Worm (Caenorhabditis elegans) whole organism, young adult: ENCODE measurements around the gene jun-1.

Experiments
- B0336.3 ChIP-seq: fragments of 200-800 bp; sonication (Bioruptor generic); IDR thresholded peaks from 2 replicates; pipeline ENCODE4 v1.3.6; 2022; ENCODE audit warnings: missing genetic modification characterization, missing compliant biosample characterization
- C17E4.6 ChIP-seq: fragments of 200-800 bp; sonication (Bioruptor generic); IDR thresholded peaks from 2 replicates; pipeline ENCODE4 v1.3.6; 2022; ENCODE audit warnings: missing genetic modification reagents, missing genetic modification characterization, missing compliant biosample characterization
- F10E7.11 ChIP-seq: sonication (generic microtip); optimal IDR thresholded peaks from 2 replicates; lab custom pipeline; 2017; ENCODE audit warnings: mild to moderate bottlenecking, missing genetic modification characterization, moderate library complexity, missing compliant biosample characterization
- K11D2.4 ChIP-seq: fragments of 200-800 bp; sonication (Bioruptor generic); IDR thresholded peaks from 2 replicates; pipeline ENCODE4 v1.3.6; 2022; ENCODE audit warnings: missing genetic modification reagents, missing genetic modification characterization, missing compliant biosample characterization
- Y53G8AR.9 ChIP-seq: fragments of 200-800 bp; sonication (Bioruptor generic); conservative IDR thresholded peaks from 2 replicates; pipeline ENCODE4 v1.3.6; 2022; ENCODE audit warnings: missing genetic modification reagents, missing genetic modification characterization, missing compliant biosample characterization
- ZK185.1 ChIP-seq: sonication (generic microtip); optimal IDR thresholded peaks from 2 replicates; lab custom pipeline; 2016; ENCODE audit warnings: mild to moderate bottlenecking, missing genetic modification characterization, missing compliant biosample characterization; ENCODE audit not compliant: poor library complexity, severe bottlenecking
- aptf-3 ChIP-seq: fragments of 200-800 bp; sonication (Bioruptor generic); IDR thresholded peaks from 2 replicates; pipeline ENCODE4 v1.3.6; 2022; ENCODE audit warnings: missing genetic modification characterization, missing compliant biosample characterization
- athp-1 ChIP-seq: sonication (generic microtip); optimal IDR thresholded peaks from 2 replicates; lab custom pipeline; 2017; ENCODE audit warnings: mild to moderate bottlenecking, missing genetic modification characterization, missing compliant biosample characterization
- attf-5 ChIP-seq: fragments of 200-800 bp; sonication (Bioruptor generic); optimal IDR thresholded peaks from 2 replicates; lab custom pipeline; 2018; ENCODE audit warnings: mild to moderate bottlenecking, missing genetic modification characterization, missing compliant biosample characterization
- ccch-3 ChIP-seq: fragments of 200-800 bp; sonication (Bioruptor generic); optimal IDR thresholded peaks from 2 replicates; lab custom pipeline; 2018; ENCODE audit warnings: mild to moderate bottlenecking, missing genetic modification characterization, missing compliant biosample characterization
- cebp-1 ChIP-seq, 2 experiments: fragments of 200-800 bp in 1 of 2; sonication (Bioruptor generic) in 1 of 2; sonication (generic microtip) in 1 of 2; IDR thresholded peaks in 1 of 2; optimal IDR thresholded peaks in 1 of 2; 2 replicates each; pipeline versions ENCODE4 v1.3.6 to Lab custom; 2017 to 2022; ENCODE audit warnings: missing compliant biosample characterization in 2 of 2, missing genetic modification characterization in 2 of 2, mild to moderate bottlenecking in 1 of 2, missing genetic modification reagents in 1 of 2, moderate library complexity in 1 of 2
- cebp-2 ChIP-seq: fragments of 200-800 bp; sonication (Bioruptor generic); IDR thresholded peaks from 2 replicates; pipeline ENCODE4 v1.3.6; 2022; ENCODE audit warnings: missing genetic modification characterization, missing compliant biosample characterization
- ceh-40 ChIP-seq: fragments of 200-800 bp; sonication (Bioruptor generic); IDR thresholded peaks from 2 replicates; pipeline ENCODE4 v1.3.6; 2022; ENCODE audit warnings: missing genetic modification characterization, missing compliant biosample characterization
- ceh-58 ChIP-seq: fragments of 200-800 bp; sonication (Bioruptor generic); IDR thresholded peaks from 2 replicates; pipeline ENCODE4 v1.3.6; 2022; ENCODE audit warnings: missing genetic modification characterization, missing compliant biosample characterization
- ceh-79 ChIP-seq: sonication (generic microtip); optimal IDR thresholded peaks from 2 replicates; lab custom pipeline; 2017; ENCODE audit warnings: mild to moderate bottlenecking, missing genetic modification characterization, missing compliant biosample characterization
- ceh-91 ChIP-seq: fragments of 200-800 bp; sonication (Bioruptor generic); IDR thresholded peaks from 2 replicates; pipeline ENCODE4 v1.3.6; 2022; ENCODE audit warnings: missing genetic modification reagents, missing genetic modification characterization, missing compliant biosample characterization
- dox-1 ChIP-seq: fragments of 200-800 bp; sonication (Bioruptor generic); IDR thresholded peaks from 2 replicates; pipeline ENCODE4 v1.3.6; 2022; ENCODE audit warnings: missing genetic modification reagents, missing genetic modification characterization, missing compliant biosample characterization
- dpff-1 ChIP-seq: sonication (generic microtip); optimal IDR thresholded peaks from 2 replicates; lab custom pipeline; 2017; ENCODE audit warnings: mild to moderate bottlenecking, missing genetic modification characterization, missing compliant biosample characterization
- ekl-4 ChIP-seq: fragments of 200-800 bp; sonication (Bioruptor generic); IDR thresholded peaks from 2 replicates; pipeline ENCODE4 v1.3.6; 2022; ENCODE audit warnings: missing genetic modification reagents, missing genetic modification characterization, missing compliant biosample characterization
- ets-4 ChIP-seq: fragments of 200-800 bp; sonication (Bioruptor generic); optimal IDR thresholded peaks from 2 replicates; lab custom pipeline; 2018; ENCODE audit warnings: mild to moderate bottlenecking, missing genetic modification characterization, missing compliant biosample characterization
- fkh-3 ChIP-seq: sonication (generic microtip); optimal IDR thresholded peaks from 2 replicates; lab custom pipeline; 2016; ENCODE audit warnings: mild to moderate bottlenecking, missing genetic modification characterization, missing compliant biosample characterization
- hsf-1 ChIP-seq: fragments of 200-800 bp; sonication (Bioruptor generic); IDR thresholded peaks from 2 replicates; pipeline ENCODE4 v1.3.6; 2022; ENCODE audit warnings: missing genetic modification reagents, missing genetic modification characterization, missing compliant biosample characterization
- let-526 ChIP-seq: fragments of 200-800 bp; sonication (Bioruptor generic); IDR thresholded peaks from 2 replicates; pipeline ENCODE4 v1.3.6; 2022; ENCODE audit warnings: missing genetic modification reagents, missing genetic modification characterization, missing compliant biosample characterization
- lin-35 ChIP-seq, 3 experiments: fragments of 150-350 bp in 2 of 3; sonication (generic microtip) in 1 of 3; optimal IDR thresholded peaks; 2 replicates each; lab custom pipeline; 2014 to 2018; ENCODE audit warnings: missing biosample characterization in 3 of 3, missing genetic modification characterization in 3 of 3, missing genetic modification reagents in 3 of 3
- lin-40 ChIP-seq: sonication (generic microtip); optimal IDR thresholded peaks from 2 replicates; lab custom pipeline; 2016; ENCODE audit warnings: missing genetic modification characterization, mild to moderate bottlenecking, missing compliant biosample characterization, missing genotype, missing genetic modification reagents
- lsy-27 ChIP-seq: sonication (generic microtip); optimal IDR thresholded peaks from 2 replicates; lab custom pipeline; 2017; ENCODE audit warnings: missing genetic modification characterization, mild to moderate bottlenecking, missing compliant biosample characterization, antibody characterized with exemption, missing genotype, borderline replicate concordance; ENCODE audit not compliant: insufficient read depth
- madf-10 ChIP-seq: sonication (generic microtip); optimal IDR thresholded peaks from 2 replicates; lab custom pipeline; 2016; ENCODE audit warnings: mild to moderate bottlenecking, missing genetic modification characterization, missing compliant biosample characterization
- madf-8 ChIP-seq: fragments of 200-800 bp; sonication (Bioruptor generic); conservative IDR thresholded peaks from 2 replicates; pipeline ENCODE4 v1.3.6; 2022; ENCODE audit warnings: missing genetic modification reagents, missing genetic modification characterization, missing compliant biosample characterization
- mes-4 ChIP-seq: sonication (generic microtip); optimal IDR thresholded peaks from 2 replicates; lab custom pipeline; 2016; ENCODE audit warnings: missing genotype, missing genetic modification characterization, missing compliant biosample characterization
- pbrm-1 ChIP-seq: fragments of 200-800 bp; sonication (Bioruptor generic); IDR thresholded peaks from 2 replicates; pipeline ENCODE4 v1.3.6; 2022; ENCODE audit warnings: missing genetic modification reagents, missing genetic modification characterization, missing compliant biosample characterization
- sdz-38 ChIP-seq: sonication (generic microtip); optimal IDR thresholded peaks from 2 replicates; lab custom pipeline; 2016; ENCODE audit warnings: missing genotype, missing genetic modification characterization, missing compliant biosample characterization
- snpc-3.4 ChIP-seq: sonication (generic microtip); optimal IDR thresholded peaks from 2 replicates; lab custom pipeline; 2017; ENCODE audit warnings: missing genetic modification characterization, mild to moderate bottlenecking, missing compliant biosample characterization, antibody characterized with exemption, moderate library complexity, missing genotype, missing genetic modification reagents
- sptf-2 ChIP-seq: fragments of 200-800 bp; sonication (Bioruptor generic); optimal IDR thresholded peaks from 2 replicates; lab custom pipeline; 2018; ENCODE audit warnings: mild to moderate bottlenecking, missing genetic modification characterization, missing compliant biosample characterization
- unc-62 ChIP-seq: fragments of 150-350 bp; optimal IDR thresholded peaks from 2 replicates; lab custom pipeline; 2014; ENCODE audit warnings: missing biosample characterization, missing genetic modification reagents, missing genetic modification characterization
- ztf-18 ChIP-seq: sonication (generic microtip); optimal IDR thresholded peaks from 2 replicates; lab custom pipeline; 2016; ENCODE audit warnings: missing genotype, mild to moderate bottlenecking, missing genetic modification characterization, missing compliant biosample characterization
- ztf-22 ChIP-seq: fragments of 200-800 bp; sonication (Bioruptor generic); optimal IDR thresholded peaks from 2 replicates; lab custom pipeline; 2018; ENCODE audit warnings: mild to moderate bottlenecking, missing genetic modification characterization, moderate library complexity, missing compliant biosample characterization
- ztf-25 ChIP-seq: fragments of 200-800 bp; sonication (Bioruptor generic); IDR thresholded peaks from 2 replicates; pipeline ENCODE4 v1.3.6; 2022; ENCODE audit warnings: missing genetic modification reagents, missing genetic modification characterization, missing compliant biosample characterization

Gene jun-1

ce11 chrII:9112851-9113250 lies at the start of gene jun-1 (continued):
- no peak for TF ChIP-seq let-526 (GFP tag; lab: Robert Waterston, UW)
- TF ChIP-seq dpff-1 (tag; lab: Kevin White, UChicago) = no peak
- TF ChIP-seq cebp-2 = no peak
- no peak for TF ChIP-seq sptf-2 (GFP tag; lab: Kevin White, UChicago)
- no peak for TF ChIP-seq cebp-1 (GFP tag; IDR thresholded peaks at IDR 0.05; lab: Robert Waterston, UW)
- TF ChIP-seq cebp-1 (tag; optimal IDR thresholded peaks at IDR 0.05; lab: Kevin White, UChicago) = peak; percentile 78
- TF ChIP-seq C17E4.6 = no peak
- no peak for TF ChIP-seq ceh-91 (GFP tag; lab: Robert Waterston, UW)
- peak; percentile 69 for TF ChIP-seq attf-5 (GFP tag; lab: Kevin White, UChicago)
- peak; percentile 71 for TF ChIP-seq pbrm-1 (GFP tag; lab: Robert Waterston, UW)
- TF ChIP-seq ceh-79 (tag; lab: Kevin White, UChicago) = no peak
- TF ChIP-seq ceh-58 = no peak
- TF ChIP-seq ccch-3 (GFP tag; lab: Kevin White, UChicago) = no peak
- TF ChIP-seq athp-1 (tag; lab: Kevin White, UChicago) = no peak
- TF ChIP-seq K11D2.4 (GFP tag; lab: Robert Waterston, UW) = peak; percentile 59
- TF ChIP-seq lsy-27 (tag; lab: Kevin White, UChicago) = no peak
- TF ChIP-seq fkh-3 (tag; lab: Kevin White, UChicago) = no peak
- TF ChIP-seq ztf-18 (tag; lab: Kevin White, UChicago) = no peak
- 0 out of 2 replicates have a peak, but pooled peaks have one; percentile 20 for TF ChIP-seq hsf-1
- TF ChIP-seq ztf-22 (GFP tag; lab: Kevin White, UChicago) = no peak
- no peak for TF ChIP-seq ets-4 (GFP tag; lab: Kevin White, UChicago)
- no peak for TF ChIP-seq F10E7.11 (tag; lab: Kevin White, UChicago)
- peak; percentile 41 for TF ChIP-seq madf-10
- peak in 1 of 3 experiments; percentile 77 for TF ChIP-seq lin-35 (GFP tag; optimal IDR thresholded peaks at IDR 0.05; lab: Kevin White, UChicago)
- no peak for TF ChIP-seq ztf-25 (GFP tag; lab: Robert Waterston, UW)
- TF ChIP-seq lin-40 (tag; lab: Kevin White, UChicago) = peak; percentile 89
- no peak for TF ChIP-seq ceh-40
- no peak for TF ChIP-seq aptf-3 (GFP tag; lab: Robert Waterston, UW)
- TF ChIP-seq B0336.3 (GFP tag; lab: Robert Waterston, UW) = peak; percentile 24; the same call in 1 of the 2 replicates
- TF ChIP-seq mes-4 (tag; lab: Kevin White, UChicago) = no peak
- TF ChIP-seq ekl-4 = no peak
- TF ChIP-seq ZK185.1 (tag; lab: Kevin White, UChicago) = peak; percentile 34
- TF ChIP-seq madf-8 (GFP tag; lab: Robert Waterston, UW) = no peak
- TF ChIP-seq unc-62 = peak; percentile 37
- TF ChIP-seq, all 124 proteins: peak for 28

ce11 chrII:9063350-9063749 lies 49.6 kb upstream of the jun-1 start:
- TF ChIP-seq Y53G8AR.9 (0 out of 2 replicates have a peak, but pooled peaks have one; percentile 56), cebp-1 (GFP tag; IDR thresholded peaks at IDR 0.05; lab: Robert Waterston, UW) (no peak), cebp-1 (tag; optimal IDR thresholded peaks at IDR 0.05; lab: Kevin White, UChicago) (no peak), sdz-38 (tag; lab: Kevin White, UChicago) (no peak)

ce11 chrII:9064437-9064836 lies 48.5 kb upstream of the jun-1 start:
- no peak for TF ChIP-seq snpc-3.4 (tag; lab: Kevin White, UChicago)
- TF ChIP-seq dox-1 = no peak
